Worm (Caenorhabditis elegans) whole organism, L1 larva: ENCODE data around the gene C15H9.2.

Experiments used
- C04F5.9 ChIP-seq: sonication (generic microtip); optimal IDR thresholded peaks from 2 replicates; lab custom pipeline; 2016; ENCODE audit warnings: missing genetic modification characterization, missing compliant biosample characterization
- C34B4.2 ChIP-seq: sonication (generic microtip); optimal IDR thresholded peaks from 2 replicates; lab custom pipeline; 2017; ENCODE audit warnings: mild to moderate bottlenecking, missing genetic modification characterization, missing compliant biosample characterization
- Y116A8C.19 ChIP-seq: sonication (generic microtip); optimal IDR thresholded peaks from 2 replicates; lab custom pipeline; 2016; ENCODE audit warnings: missing compliant biosample characterization, missing genetic modification characterization, borderline replicate concordance
- aha-1 ChIP-seq: fragments of 150-350 bp; optimal IDR thresholded peaks from 2 replicates; lab custom pipeline; 2014; ENCODE audit warnings: missing biosample characterization, missing genetic modification characterization
- ama-1 ChIP-seq: fragments of 150-350 bp; optimal IDR thresholded peaks from 2 replicates; lab custom pipeline; 2014
- ceh-82 ChIP-seq, 3 experiments: fragments of 150-350 bp in 1 of 3; sonication (generic microtip) in 2 of 3; optimal IDR thresholded peaks; 2 replicates each; lab custom pipeline; 2014 to 2017; ENCODE audit warnings: missing biosample characterization in 3 of 3, missing genetic modification characterization in 3 of 3
- ceh-88 ChIP-seq: fragments of 200-800 bp; sonication (Bioruptor generic); IDR thresholded peaks from 2 replicates; pipeline ENCODE4 v1.3.6; 2022; ENCODE audit warnings: missing genetic modification characterization, missing compliant biosample characterization
- ceh-90 ChIP-seq: sonication (generic microtip); optimal IDR thresholded peaks from 2 replicates; lab custom pipeline; 2016; ENCODE audit warnings: missing genetic modification characterization, missing compliant biosample characterization
- dsc-1 ChIP-seq: sonication (generic microtip); optimal IDR thresholded peaks from 2 replicates; lab custom pipeline; 2016; ENCODE audit warnings: mild to moderate bottlenecking, missing genetic modification characterization, missing compliant biosample characterization
- efl-3 ChIP-seq: fragments of 200-800 bp; sonication (Bioruptor generic); optimal IDR thresholded peaks from 2 replicates; lab custom pipeline; 2018; ENCODE audit warnings: mild to moderate bottlenecking, missing genetic modification characterization, missing compliant biosample characterization
- elt-2 ChIP-seq: sonication (generic microtip); optimal IDR thresholded peaks from 2 replicates; lab custom pipeline; 2016; ENCODE audit warnings: missing genetic modification characterization, mild to moderate bottlenecking, inconsistent platforms, missing compliant biosample characterization, missing genetic modification reagents
- ets-5 ChIP-seq: fragments of 200-800 bp; sonication (Bioruptor generic); IDR thresholded peaks from 2 replicates; pipeline ENCODE4 v1.3.6; 2022; ENCODE audit warnings: missing genetic modification characterization, missing compliant biosample characterization
- fkh-10 ChIP-seq: sonication (generic microtip); optimal IDR thresholded peaks from 2 replicates; lab custom pipeline; 2017; ENCODE audit warnings: missing biosample characterization, missing genetic modification reagents, missing genetic modification characterization
- hlh-17 ChIP-seq: fragments of 200-800 bp; sonication (Bioruptor generic); optimal IDR thresholded peaks from 2 replicates; lab custom pipeline; 2018; ENCODE audit warnings: missing genetic modification characterization, mild to moderate bottlenecking, missing compliant biosample characterization, moderate library complexity, borderline replicate concordance
- hlh-4 ChIP-seq: sonication (generic microtip); optimal IDR thresholded peaks from 2 replicates; lab custom pipeline; 2016; ENCODE audit warnings: mild to moderate bottlenecking, missing genetic modification characterization, missing compliant biosample characterization
- hpl-2 ChIP-seq: fragments of 150-350 bp; optimal IDR thresholded peaks from 2 replicates; lab custom pipeline; 2014; ENCODE audit warnings: missing biosample characterization, missing genetic modification reagents, missing genetic modification characterization
- isw-1 ChIP-seq: fragments of 200-800 bp; sonication (Bioruptor generic); IDR thresholded peaks from 2 replicates; pipeline ENCODE4 v1.3.6; 2022; ENCODE audit warnings: missing genetic modification characterization, missing compliant biosample characterization
- jun-1 ChIP-seq: fragments of 150-350 bp; optimal IDR thresholded peaks from 2 replicates; lab custom pipeline; 2014; ENCODE audit warnings: missing biosample characterization, missing genetic modification reagents, missing genetic modification characterization
- lin-35 ChIP-seq, 2 experiments: fragments of 150-350 bp; optimal IDR thresholded peaks; 2 replicates each; lab custom pipeline; 2014; ENCODE audit warnings: missing biosample characterization in 2 of 2, missing genetic modification characterization in 2 of 2, missing genetic modification reagents in 2 of 2
- lin-39 ChIP-seq: fragments of 150-350 bp; optimal IDR thresholded peaks from 2 replicates; lab custom pipeline; 2014; ENCODE audit warnings: missing biosample characterization, missing genetic modification reagents, missing genetic modification characterization
- lir-3 ChIP-seq: sonication (generic microtip); optimal IDR thresholded peaks from 2 replicates; lab custom pipeline; 2016; ENCODE audit warnings: mild to moderate bottlenecking, missing genetic modification characterization, moderate library complexity, missing compliant biosample characterization; ENCODE audit not compliant: poor library complexity
- mep-1 ChIP-seq: fragments of 150-350 bp; optimal IDR thresholded peaks from 2 replicates; lab custom pipeline; 2014; ENCODE audit warnings: missing biosample characterization, missing genetic modification characterization
- nhr-11 ChIP-seq: fragments of 150-350 bp; optimal IDR thresholded peaks from 2 replicates; lab custom pipeline; 2014; ENCODE audit warnings: missing biosample characterization, missing genetic modification characterization
- nhr-12 ChIP-seq: sonication (generic microtip); optimal IDR thresholded peaks from 2 replicates; lab custom pipeline; 2017; ENCODE audit warnings: missing biosample characterization, missing genetic modification characterization
- nhr-19 ChIP-seq: fragments of 200-800 bp; sonication (Bioruptor generic); conservative IDR thresholded peaks from 2 replicates; pipeline ENCODE4 v1.3.6; 2022; ENCODE audit warnings: missing genetic modification characterization, missing compliant biosample characterization
- nhr-28 ChIP-seq: fragments of 150-350 bp; optimal IDR thresholded peaks from 2 replicates; lab custom pipeline; 2014; ENCODE audit warnings: missing biosample characterization, missing genetic modification characterization
- nhr-76 ChIP-seq: sonication (generic microtip); optimal IDR thresholded peaks from 2 replicates; lab custom pipeline; 2017; ENCODE audit warnings: missing biosample characterization, missing genetic modification characterization
- nhr-85 ChIP-seq: sonication (generic microtip); peaks from one replicate; lab custom pipeline; 2016; ENCODE audit warnings: missing genetic modification characterization, inconsistent platforms, missing compliant biosample characterization
- nhr-90 ChIP-seq: sonication (generic microtip); optimal IDR thresholded peaks from 2 replicates; lab custom pipeline; 2016; ENCODE audit warnings: mild to moderate bottlenecking, missing genetic modification characterization, missing compliant biosample characterization; ENCODE audit not compliant: poor library complexity
- pax-3 ChIP-seq: fragments of 200-800 bp; sonication (Bioruptor generic); optimal IDR thresholded peaks from 2 replicates; lab custom pipeline; 2018; ENCODE audit warnings: mild to moderate bottlenecking, missing genetic modification characterization, moderate library complexity, missing compliant biosample characterization
- swsn-7 ChIP-seq: sonication (generic microtip); optimal IDR thresholded peaks from 2 replicates; lab custom pipeline; 2016; ENCODE audit warnings: missing genetic modification characterization, missing compliant biosample characterization
- tbx-2 ChIP-seq: sonication (generic microtip); optimal IDR thresholded peaks from 2 replicates; lab custom pipeline; 2016; ENCODE audit warnings: missing genetic modification characterization, missing compliant biosample characterization
- unc-130 ChIP-seq: fragments of 150-350 bp; optimal IDR thresholded peaks from 2 replicates; lab custom pipeline; 2017; ENCODE audit warnings: missing biosample characterization, missing genetic modification characterization, inconsistent platforms
- unc-98 ChIP-seq: fragments of 200-800 bp; sonication (Bioruptor generic); IDR thresholded peaks from 2 replicates; pipeline ENCODE4 v1.3.6; 2022; ENCODE audit warnings: missing genetic modification characterization, missing compliant biosample characterization
- zag-1 ChIP-seq: fragments of 150-350 bp; optimal IDR thresholded peaks from 2 replicates; lab custom pipeline; 2014; ENCODE audit warnings: missing biosample characterization, missing genetic modification characterization
- zip-4 ChIP-seq: fragments of 200-800 bp; sonication (Bioruptor generic); optimal IDR thresholded peaks from 2 replicates; lab custom pipeline; 2018; ENCODE audit warnings: mild to moderate bottlenecking, missing genetic modification characterization, moderate library complexity, missing compliant biosample characterization
- ztf-11 ChIP-seq, 2 experiments: sonication (generic microtip); optimal IDR thresholded peaks; 2 replicates each; lab custom pipeline; 2016 to 2017; ENCODE audit warnings: missing genetic modification characterization in 2 of 2, missing biosample characterization in 1 of 2, missing compliant biosample characterization in 1 of 2

The C15H9.2 gene

DNA sequence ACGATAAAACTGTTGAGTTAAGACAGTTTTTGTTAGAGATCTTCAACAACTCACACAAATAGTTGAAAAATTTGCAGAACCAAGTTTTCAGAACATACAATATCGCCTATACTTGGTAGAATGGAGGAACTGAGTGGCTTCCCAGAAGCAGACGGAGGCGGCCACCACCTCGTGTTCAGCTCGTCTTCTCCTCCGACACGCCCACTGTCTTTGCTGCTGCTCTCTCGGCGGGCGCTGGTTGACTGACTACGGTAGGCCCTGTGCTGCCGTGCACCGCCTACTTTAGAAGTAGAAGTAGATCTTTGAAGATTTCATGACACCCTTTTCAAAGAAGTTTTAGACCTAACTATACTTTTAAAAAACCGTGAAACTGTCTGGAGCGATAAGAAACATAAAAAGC is 43.7 kb downstream of the C15H9.2 start:
- no peak for TF ChIP-seq nhr-19 (GFP tag; lab: Robert Waterston, UW)
- TF ChIP-seq lin-39 = no peak
- no peak for TF ChIP-seq ztf-11 (tag; optimal IDR thresholded peaks at IDR 0.05; lab: Kevin White, UChicago)
- no peak for TF ChIP-seq aha-1 (tag; lab: Kevin White, UChicago)
- no peak for TF ChIP-seq hpl-2 (GFP tag; lab: Kevin White, UChicago)
- no peak for TF ChIP-seq mep-1
- no peak for TF ChIP-seq isw-1 (GFP tag; lab: Robert Waterston, UW)
- TF ChIP-seq zip-4 = no peak
- no peak for TF ChIP-seq unc-130 (tag; lab: Kevin White, UChicago)
- TF ChIP-seq nhr-28 (tag; lab: Kevin White, UChicago) = no peak
- no peak for TF ChIP-seq efl-3 (GFP tag; lab: Kevin White, UChicago)
- no peak for TF ChIP-seq hlh-17 (GFP tag; lab: Kevin White, UChicago)
- TF ChIP-seq lin-35 (GFP tag; optimal IDR thresholded peaks at IDR 0.05; lab: Kevin White, UChicago) = no peak

DNA sequence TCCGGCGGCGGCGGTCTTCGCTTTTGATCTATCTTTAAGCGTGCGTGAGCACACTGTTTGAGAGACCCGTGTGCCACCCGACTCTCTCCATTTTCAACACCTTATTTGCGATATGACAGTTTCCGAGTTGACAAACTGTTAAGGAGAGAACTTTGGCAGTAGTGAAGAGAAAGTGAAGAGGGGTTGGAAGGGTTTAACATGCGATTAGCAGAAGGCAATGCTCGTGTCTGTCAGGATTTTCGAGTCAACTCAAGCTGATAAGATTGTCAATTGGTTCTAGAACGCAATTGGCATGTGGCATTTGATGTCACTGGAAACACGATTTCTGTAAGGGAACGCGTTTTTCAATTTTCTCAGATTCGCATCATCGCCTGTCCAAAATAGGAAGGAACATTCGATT is 49.0 kb downstream of the C15H9.2 start:
- TF ChIP-seq zag-1 (tag; lab: Kevin White, UChicago) = no peak
- no peak for TF ChIP-seq nhr-85 (tag; lab: Kevin White, UChicago)
- no peak for TF ChIP-seq unc-98 (GFP tag; lab: Robert Waterston, UW)
- TF ChIP-seq nhr-90 (tag; lab: Kevin White, UChicago) = no peak
- TF ChIP-seq ceh-88 (GFP tag; lab: Robert Waterston, UW) = no peak
- no peak for TF ChIP-seq nhr-12 (tag; lab: Kevin White, UChicago)
- TF ChIP-seq C04F5.9 (tag; lab: Kevin White, UChicago) = no peak
- TF ChIP-seq elt-2 (tag; lab: Kevin White, UChicago) = no peak

DNA sequence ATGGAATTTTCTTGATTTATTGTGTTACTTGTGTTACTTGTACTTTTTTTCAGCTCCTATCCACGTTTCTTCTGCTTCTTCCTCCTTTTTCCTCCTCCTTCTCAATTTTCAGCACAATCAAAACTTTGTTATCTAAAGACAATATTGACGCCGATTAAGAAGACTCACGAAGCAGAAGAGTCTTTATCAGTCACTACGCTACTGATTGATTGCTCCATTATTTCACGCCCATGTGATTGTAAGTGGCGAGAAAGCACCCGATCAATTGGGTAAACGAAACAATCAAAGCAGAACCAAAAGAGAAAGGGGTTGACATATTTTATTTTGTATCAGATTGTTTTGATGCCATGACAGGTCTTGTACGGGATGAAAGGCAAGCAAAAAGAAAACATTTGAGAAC is 50.9 kb downstream of the C15H9.2 start, which contains the start of gene T25B2.2:
Gene T25B2.2 (plus strand): TSS at position 392 of the 400 bp plus-strand sequence.
- no peak for TF ChIP-seq swsn-7 (tag; lab: Kevin White, UChicago)
- TF ChIP-seq jun-1 = peak; percentile 21
- no peak for TF ChIP-seq ceh-90 (tag; lab: Kevin White, UChicago)
- no peak for TF ChIP-seq ceh-82 (tag; optimal IDR thresholded peaks at IDR 0.05; lab: Kevin White, UChicago)
- peak in 1 of 2 experiments; percentile 40 for TF ChIP-seq lin-35 (GFP tag; optimal IDR thresholded peaks at IDR 0.05; lab: Kevin White, UChicago)
- no peak for TF ChIP-seq isw-1 (GFP tag; lab: Robert Waterston, UW)
- no peak for TF ChIP-seq dsc-1 (tag; lab: Kevin White, UChicago)
- no peak for TF ChIP-seq Y116A8C.19 (tag; lab: Kevin White, UChicago)
- no peak for TF ChIP-seq fkh-10 (GFP tag; lab: Kevin White, UChicago)
- no peak for TF ChIP-seq lin-39
- TF ChIP-seq pax-3 (tag; lab: Kevin White, UChicago) = no peak
- no peak for TF ChIP-seq ama-1
- no peak for TF ChIP-seq lir-3
- peak; percentile 92 for TF ChIP-seq elt-2 (tag; lab: Kevin White, UChicago)
- TF ChIP-seq nhr-76 (tag; lab: Kevin White, UChicago) = no peak
- TF ChIP-seq nhr-11 (tag; lab: Kevin White, UChicago) = no peak
- TF ChIP-seq nhr-28 (tag; lab: Kevin White, UChicago) = no peak
- TF ChIP-seq mep-1 = no peak
- TF ChIP-seq zip-4 = no peak
- no peak for TF ChIP-seq tbx-2 (tag; lab: Kevin White, UChicago)
- TF ChIP-seq ets-5 = no peak
- TF ChIP-seq C34B4.2 = no peak
- no peak for TF ChIP-seq hlh-4 (tag; lab: Kevin White, UChicago)
